Fruit fly (Drosophila melanogaster): ENCODE data around the gene CG42713.

The CG42713 gene

dm6 chr2L:8888720-8889119 lies 2.5 kb upstream of the CG42713 start (continued):
- peak; percentile 65 for TF ChIP-seq Dp (GFP tag; optimal IDR thresholded peaks at IDR 0.05)
- peak; percentile 61 for TF ChIP-seq CG14710 (tag; optimal IDR thresholded peaks at IDR 0.05)
- TF ChIP-seq pfk (GFP tag; optimal IDR thresholded peaks at IDR 0.05) = no peak
- peak; percentile 40 for TF ChIP-seq sd (tag; optimal IDR thresholded peaks at IDR 0.05)
- peak; percentile 51 for TF ChIP-seq gfzf (GFP tag; optimal IDR thresholded peaks at IDR 0.05)
- TF ChIP-seq CG13296 (GFP tag; optimal IDR thresholded peaks at IDR 0.05) = no peak
- peak; percentile 63 for TF ChIP-seq gro (GFP tag; optimal IDR thresholded peaks at IDR 0.05)
- TF ChIP-seq CG2712 (tag; optimal IDR thresholded peaks at IDR 0.05) = peak; percentile 34
- peak; percentile 28 for TF ChIP-seq CG17829 (tag; optimal IDR thresholded peaks at IDR 0.05)
- TF ChIP-seq nmo (GFP tag; optimal IDR thresholded peaks at IDR 0.05) = peak; percentile 51
- peak; percentile 22 for TF ChIP-seq CG15479 (GFP tag; optimal IDR thresholded peaks at IDR 0.05)
- TF ChIP-seq CG33213 (GFP tag; optimal IDR thresholded peaks at IDR 0.05) = peak; percentile 24
- TF ChIP-seq yki (optimal IDR thresholded peaks at IDR 0.05) = peak; percentile 28
- no peak for TF ChIP-seq CG14441 (GFP tag; IDR thresholded peaks at IDR 0.05)
- TF ChIP-seq D19A (tag; optimal IDR thresholded peaks at IDR 0.05) = peak; percentile 99
- peak; percentile 53 for TF ChIP-seq Ets97D (GFP tag; optimal IDR thresholded peaks at IDR 0.05)
- TF ChIP-seq pzg (GFP tag; optimal IDR thresholded peaks at IDR 0.05) = peak; percentile 43

- TF ChIP-seq CG30403 (GFP tag; optimal IDR thresholded peaks at IDR 0.05) (peak; percentile 28), CG1529 (GFP tag; optimal IDR thresholded peaks at IDR 0.05) (no peak), bbx (GFP tag; IDR thresholded peaks at IDR 0.05; ENCODE audit: partially characterized antibody) (no peak), ase (GFP tag; IDR thresholded peaks at IDR 0.05) (no peak), cg (GFP tag; optimal IDR thresholded peaks at IDR 0.05) (no peak), chm (GFP tag; IDR thresholded peaks at IDR 0.05) (no peak), Atf6 (GFP tag; IDR thresholded peaks at IDR 0.05) (peak; percentile 69), zen2 (GFP tag; IDR thresholded peaks at IDR 0.05; ENCODE audit: partially characterized antibody) (no peak), ro (GFP tag; IDR thresholded peaks at IDR 0.05) (no peak), CG10959 (GFP tag; IDR thresholded peaks at IDR 0.05) (0 out of 2 replicates have a peak, but pooled peaks have one; percentile 31), CG9817 (tag; optimal IDR thresholded peaks at IDR 0.05) (peak; percentile 42), Myb (GFP tag; optimal IDR thresholded peaks at IDR 0.05) (no peak), CG4404 (GFP tag; IDR thresholded peaks at IDR 0.05) (no peak), bsh (GFP tag; optimal IDR thresholded peaks at IDR 0.05) (no peak), CG3726 (GFP tag; IDR thresholded peaks at IDR 0.05) (no peak), sens-2 (GFP tag; IDR thresholded peaks at IDR 0.05) (no peak), Ssrp (tag; optimal IDR thresholded peaks at IDR 0.05) (no peak), gsb (GFP tag; IDR thresholded peaks at IDR 0.05) (peak; percentile 51; the same call in 1 of the 2 replicates), CG1233 (GFP tag; optimal IDR thresholded peaks at IDR 0.05) (peak; percentile 28), Drgx (GFP tag; IDR thresholded peaks at IDR 0.05) (no peak), lov (optimal IDR thresholded peaks at IDR 0.05) (no peak), lov (GFP tag; IDR thresholded peaks at IDR 0.05) (no peak), CG8290 (GFP tag; optimal IDR thresholded peaks at IDR 0.05) (no peak), CG8290 (tag; optimal IDR thresholded peaks at IDR 0.05) (peak in 1 of 2 experiments; percentile 74), CG10543 (GFP tag; optimal IDR thresholded peaks at IDR 0.05) (no peak), bigmax (GFP tag; optimal IDR thresholded peaks at IDR 0.05) (no peak), rib (GFP tag; IDR thresholded peaks at IDR 0.05) (0 out of 2 replicates have a peak, but pooled peaks have one; percentile 26), CG15011 (GFP tag; optimal IDR thresholded peaks at IDR 0.05) (peak; percentile 7), Gug (GFP tag; IDR thresholded peaks at IDR 0.05) (peak; percentile 63; the same call in 2 of the 4 replicates), vnd (GFP tag; IDR thresholded peaks at IDR 0.05; ENCODE audit: partially characterized antibody) (no peak), Doc3 (GFP tag; IDR thresholded peaks at IDR 0.05; ENCODE audit: partially characterized antibody) (no peak), cwo (GFP tag; optimal IDR thresholded peaks at IDR 0.05) (peak; percentile 10), sens (GFP tag) (no peak), CG9932 (GFP tag; IDR thresholded peaks at IDR 0.05) (peak; percentile 86), CG31365 (tag; optimal IDR thresholded peaks at IDR 0.05) (no peak)
These were observed 3.0 kb downstream of the CG42713 start for dm6 chr2L:8894224-8894623.

All from whole organism, embryonic.